Fruit fly (Drosophila melanogaster): ENCODE measurements around the gene E2f1.

The E2f1 gene

DNA sequence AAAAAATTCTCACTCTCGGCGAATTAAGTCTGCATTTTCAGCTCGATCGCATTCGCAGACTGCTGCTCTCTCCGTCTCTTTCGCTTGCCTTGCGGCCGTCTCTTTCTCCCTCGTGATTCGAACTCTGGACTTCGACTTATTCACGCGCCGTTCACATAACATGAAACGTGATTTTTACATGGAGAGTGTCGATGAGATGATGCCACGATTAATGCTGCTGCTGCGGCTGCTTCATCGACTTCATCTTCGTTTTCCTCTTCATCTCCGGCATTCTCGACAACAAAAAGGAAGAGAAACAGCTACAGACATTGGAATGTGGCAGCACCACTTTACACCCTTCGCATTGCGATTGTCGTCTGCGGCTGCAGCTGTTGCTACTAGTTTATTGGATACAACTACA, 61.0 kb downstream of the E2f1 start (continued):
- peak; percentile 68 for TF ChIP-seq CG10669 (GFP tag; optimal IDR thresholded peaks at IDR 0.05)
- peak; percentile 86 to 87 for TF ChIP-seq ss (GFP tag; optimal IDR thresholded peaks at IDR 0.05)
- peak; percentile 61 for TF ChIP-seq vri (GFP tag; optimal IDR thresholded peaks at IDR 0.05)

DNA sequence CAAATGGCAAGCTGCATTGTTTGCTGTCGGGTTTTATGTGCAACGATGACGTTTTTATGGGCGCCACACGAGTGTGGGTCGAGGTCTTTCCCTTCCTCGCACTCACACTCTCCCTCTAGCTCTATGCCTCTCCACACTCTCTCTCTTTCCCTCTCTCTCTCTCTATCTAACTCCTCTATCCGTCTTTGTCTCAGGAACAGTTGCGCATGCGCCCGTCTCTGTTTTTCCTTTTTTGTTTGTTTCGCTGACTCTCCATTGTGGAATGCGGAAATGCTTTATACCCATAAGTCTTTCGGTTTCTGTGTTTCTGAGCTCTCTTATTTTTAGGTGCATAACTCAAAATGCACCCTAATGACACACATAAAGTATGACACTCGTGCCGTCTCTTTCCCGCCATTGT, 62.1 kb downstream of the E2f1 start:
- TF ChIP-seq CG1621 (tag; optimal IDR thresholded peaks at IDR 0.05) (no peak), ss (GFP tag; optimal IDR thresholded peaks at IDR 0.05) (no peak), Hr38 (GFP tag; optimal IDR thresholded peaks at IDR 0.05) (no peak), CG10631 (GFP tag; optimal IDR thresholded peaks at IDR 0.05) (no peak), acj6 (GFP tag; optimal IDR thresholded peaks at IDR 0.05) (no peak), svp (GFP tag) (peak; percentile 44), OdsH (GFP tag; optimal IDR thresholded peaks at IDR 0.05) (no peak), CG7368 (GFP tag; optimal IDR thresholded peaks at IDR 0.05) (no peak), CG6808 (GFP tag; optimal IDR thresholded peaks at IDR 0.05) (no peak), eg (GFP tag; IDR thresholded peaks at IDR 0.05) (0 out of 3 replicates have a peak, but pooled peaks have one; percentile 25), Eip93F (GFP tag; optimal IDR thresholded peaks at IDR 0.05) (no peak), Eip78C (GFP tag) (peak; percentile 9), salr (GFP tag; optimal IDR thresholded peaks at IDR 0.05) (no peak), CG6276 (GFP tag; optimal IDR thresholded peaks at IDR 0.05) (peak; percentile 2), CG6163 (GFP tag; IDR thresholded peaks at IDR 0.05) (no peak)

DNA sequence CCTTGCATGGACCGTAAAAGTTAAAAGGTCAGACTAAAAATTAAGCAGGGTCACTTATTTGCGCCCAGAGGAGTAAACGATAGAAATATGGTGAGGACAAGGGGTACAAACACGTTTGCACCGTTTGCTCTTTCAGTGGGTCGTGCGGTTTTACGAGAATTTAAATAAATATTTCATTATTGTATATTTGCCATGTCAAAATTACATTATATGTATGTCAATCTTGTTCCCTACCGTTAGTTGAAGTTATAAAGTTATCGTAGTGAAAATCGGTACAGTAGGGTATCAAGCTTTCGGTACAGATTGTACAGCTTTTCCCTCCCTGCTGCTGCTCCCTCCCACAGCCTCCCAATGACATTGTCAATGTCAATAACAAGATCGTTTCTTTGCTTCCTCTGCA, 62.8 kb downstream of the E2f1 start:
- TF ChIP-seq CG4318 (GFP tag; optimal IDR thresholded peaks at IDR 0.05) (peak; percentile 64), OdsH (GFP tag; optimal IDR thresholded peaks at IDR 0.05) (peak; percentile 46), spab (GFP tag; optimal IDR thresholded peaks at IDR 0.05) (peak; percentile 56), Blimp-1 (GFP tag; optimal IDR thresholded peaks at IDR 0.05) (no peak), CG11294 (GFP tag; IDR thresholded peaks at IDR 0.05) (peak; percentile 33; the same call in 1 of the 2 replicates), fkh (GFP tag; optimal IDR thresholded peaks at IDR 0.05) (peak; percentile 22), lz (GFP tag; optimal IDR thresholded peaks at IDR 0.05) (peak; percentile 54), Sox15 (GFP tag; optimal IDR thresholded peaks at IDR 0.05) (no peak), CG7368 (GFP tag; optimal IDR thresholded peaks at IDR 0.05) (no peak), Eip75B (GFP tag; optimal IDR thresholded peaks at IDR 0.05) (peak; percentile 34), CG8319 (GFP tag; optimal IDR thresholded peaks at IDR 0.05) (no peak), net (GFP tag; optimal IDR thresholded peaks at IDR 0.05) (peak; percentile 4), Hr39 (GFP tag; optimal IDR thresholded peaks at IDR 0.05) (peak; percentile 42), CG6276 (GFP tag; optimal IDR thresholded peaks at IDR 0.05) (peak; percentile 9), fd85E (GFP tag; optimal IDR thresholded peaks at IDR 0.05) (no peak), Sox102F (GFP tag; optimal IDR thresholded peaks at IDR 0.05) (peak; percentile 11), eg (GFP tag; IDR thresholded peaks at IDR 0.05) (peak; percentile 77), CG6163 (GFP tag; IDR thresholded peaks at IDR 0.05) (peak; percentile 81), CG6808 (GFP tag; optimal IDR thresholded peaks at IDR 0.05) (no peak), vri (GFP tag; optimal IDR thresholded peaks at IDR 0.05) (no peak), Sox14 (GFP tag; optimal IDR thresholded peaks at IDR 0.05) (peak; percentile 42), CG10669 (GFP tag; optimal IDR thresholded peaks at IDR 0.05) (peak; percentile 28), Eip93F (GFP tag; optimal IDR thresholded peaks at IDR 0.05) (no peak), Hr38 (GFP tag; optimal IDR thresholded peaks at IDR 0.05) (no peak), CG9139 (GFP tag; optimal IDR thresholded peaks at IDR 0.05) (no peak), achi (GFP tag; optimal IDR thresholded peaks at IDR 0.05) (peak; percentile 54), Ets21C (GFP tag; optimal IDR thresholded peaks at IDR 0.05) (no peak), CG11902 (GFP tag; optimal IDR thresholded peaks at IDR 0.05) (no peak), Lpt (GFP tag; optimal IDR thresholded peaks at IDR 0.05) (no peak), cyc (GFP tag; optimal IDR thresholded peaks at IDR 0.05) (peak; percentile 21), CG16779 (tag; optimal IDR thresholded peaks at IDR 0.05) (peak; percentile 9), Ets96B (tag; optimal IDR thresholded peaks at IDR 0.05) (no peak), topi (GFP tag; optimal IDR thresholded peaks at IDR 0.05) (peak; percentile 43), CG34406 (GFP tag; optimal IDR thresholded peaks at IDR 0.05) (no peak), CG11762 (GFP tag; optimal IDR thresholded peaks at IDR 0.05; ENCODE audit: insufficient read depth) (no peak), CG8632 (GFP tag; optimal IDR thresholded peaks at IDR 0.05) (peak; percentile 19), CG6854 (GFP tag; optimal IDR thresholded peaks at IDR 0.05) (no peak), CG32006 (GFP tag; optimal IDR thresholded peaks at IDR 0.05) (peak; percentile 78), pdm3 (GFP tag; optimal IDR thresholded peaks at IDR 0.05) (peak; percentile 37), Eip78C (GFP tag) (peak; percentile 90), svp (GFP tag) (no peak), CG15336 (GFP tag; IDR thresholded peaks at IDR 0.05) (peak; percentile 83)

Data from whole organism, prepupa.